Worm (Caenorhabditis elegans): ENCODE data around the gene Y55F3AM.13.

DNA sequence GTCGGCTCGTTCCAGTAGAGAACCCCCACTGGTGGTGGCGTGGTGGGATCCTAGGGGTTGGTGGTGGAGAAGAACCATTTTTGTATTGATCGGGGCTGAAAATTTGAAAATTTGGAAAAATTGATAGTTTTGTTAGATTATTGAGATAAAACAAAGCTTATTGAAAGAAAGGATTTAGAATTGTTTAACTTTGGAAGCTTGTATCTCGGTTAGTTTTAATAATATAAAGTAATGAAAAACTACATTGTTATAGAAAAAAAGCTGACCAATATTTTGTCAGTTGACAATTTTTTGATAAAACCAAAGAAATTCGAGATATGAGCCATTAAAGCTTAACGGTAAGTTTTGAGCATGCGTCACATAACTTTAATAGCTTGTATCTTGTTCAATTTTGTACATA lies 26.2 kb downstream of the Y55F3AM.13 start, which contains the start of gene abhd-14:
- TF ChIP-seq him-1 (tag; optimal IDR thresholded peaks at IDR 0.05), result no peak
- TF ChIP-seq W03F9.2 (tag; optimal IDR thresholded peaks at IDR 0.05), result no peak
